Worm (Caenorhabditis elegans) whole organism, L3 larva: ENCODE results near the gene clec-78.
A peak's percentile ranks its signal among the peaks of the same experiment; 100 is the strongest.

Experiments used
- R02D3.7 ChIP-seq: fragments of 150-350 bp; optimal IDR thresholded peaks from 2 replicates; lab custom pipeline; 2014; ENCODE audit warnings: missing biosample characterization, missing genetic modification characterization
- ZK546.5 ChIP-seq: sonication (generic microtip); optimal IDR thresholded peaks from 2 replicates; lab custom pipeline; 2017; ENCODE audit warnings: missing biosample characterization, missing genetic modification characterization
- aly-2 ChIP-seq: fragments of 150-350 bp; optimal IDR thresholded peaks from 2 replicates; lab custom pipeline; 2014; ENCODE audit warnings: missing biosample characterization, missing genetic modification characterization
- ama-1 ChIP-seq: fragments of 150-350 bp; optimal IDR thresholded peaks from 2 replicates; lab custom pipeline; 2018
- ceh-16 ChIP-seq: sonication (generic microtip); optimal IDR thresholded peaks from 2 replicates; lab custom pipeline; 2017; ENCODE audit warnings: missing biosample characterization, missing genetic modification characterization
- ceh-82 ChIP-seq: fragments of 150-350 bp; optimal IDR thresholded peaks from 2 replicates; lab custom pipeline; 2014; ENCODE audit warnings: missing biosample characterization, missing genetic modification characterization
- daf-12 ChIP-seq: fragments of 150-350 bp; optimal IDR thresholded peaks from 2 replicates; lab custom pipeline; 2014; ENCODE audit warnings: missing biosample characterization, missing genetic modification reagents, missing genetic modification characterization
- egl-27 ChIP-seq: sonication (generic microtip); optimal IDR thresholded peaks from 4 replicates; lab custom pipeline; 2017; ENCODE audit warnings: missing biosample characterization, missing genetic modification reagents, missing genetic modification characterization
- egl-5 ChIP-seq: fragments of 150-350 bp; optimal IDR thresholded peaks from 2 replicates; lab custom pipeline; 2017; ENCODE audit warnings: missing biosample characterization, missing genetic modification reagents, missing genetic modification characterization, inconsistent platforms
- elt-1 ChIP-seq: fragments of 150-350 bp; optimal IDR thresholded peaks from 2 replicates; lab custom pipeline; 2014; ENCODE audit warnings: missing biosample characterization, missing genetic modification characterization
- elt-2 ChIP-seq: sonication (generic microtip); optimal IDR thresholded peaks from 2 replicates; lab custom pipeline; 2016; ENCODE audit warnings: missing genetic modification reagents, mild to moderate bottlenecking, missing genetic modification characterization, missing compliant biosample characterization
- elt-3 ChIP-seq, 3 experiments: fragments of 150-350 bp in 1 of 3; sonication (generic microtip) in 2 of 3; optimal IDR thresholded peaks; 2 replicates in 2 of 3; 4 replicates in 1 of 3; lab custom pipeline; 2014 to 2017; ENCODE audit warnings: missing biosample characterization in 3 of 3, missing genetic modification characterization in 3 of 3
- eor-1 ChIP-seq, 2 experiments: fragments of 150-350 bp; optimal IDR thresholded peaks; 2 replicates each; lab custom pipeline; 2014 to 2018; ENCODE audit warnings: missing biosample characterization in 2 of 2, missing genetic modification characterization in 2 of 2
- fkh-10 ChIP-seq: sonication (generic microtip); optimal IDR thresholded peaks from 2 replicates; lab custom pipeline; 2017; ENCODE audit warnings: missing biosample characterization, missing genetic modification reagents, missing genetic modification characterization
- fos-1 ChIP-seq: fragments of 150-350 bp; optimal IDR thresholded peaks from 2 replicates; lab custom pipeline; 2014; ENCODE audit warnings: missing biosample characterization, missing genetic modification characterization
- jun-1 ChIP-seq: fragments of 150-350 bp; optimal IDR thresholded peaks from 2 replicates; lab custom pipeline; 2014; ENCODE audit warnings: missing biosample characterization, missing genetic modification reagents, missing genetic modification characterization
- lin-15B ChIP-seq: fragments of 150-350 bp; optimal IDR thresholded peaks from 2 replicates; lab custom pipeline; 2014; ENCODE audit warnings: missing biosample characterization, missing genetic modification characterization
- lin-39 ChIP-seq: fragments of 150-350 bp; optimal IDR thresholded peaks from 2 replicates; lab custom pipeline; 2018; ENCODE audit warnings: missing biosample characterization, missing genetic modification reagents, missing genetic modification characterization
- lsy-12 ChIP-seq: sonication (generic microtip); optimal IDR thresholded peaks from 2 replicates; lab custom pipeline; 2016; ENCODE audit warnings: mild to moderate bottlenecking, missing genetic modification characterization, missing compliant biosample characterization
- mdl-1 ChIP-seq: fragments of 150-350 bp; optimal IDR thresholded peaks from 2 replicates; lab custom pipeline; 2014; ENCODE audit warnings: missing biosample characterization, missing genetic modification characterization
- mml-1 ChIP-seq: fragments of 150-350 bp; sonication (generic microtip); optimal IDR thresholded peaks from 3 replicates; lab custom pipeline; 2014; ENCODE audit warnings: missing biosample characterization, missing genetic modification characterization
- nfya-1 ChIP-seq: sonication (generic microtip); optimal IDR thresholded peaks from 2 replicates; lab custom pipeline; 2017; ENCODE audit warnings: missing genetic modification characterization, mild to moderate bottlenecking, missing compliant biosample characterization, antibody characterized with exemption, moderate library complexity; ENCODE audit not compliant: insufficient read depth
- nhr-11 ChIP-seq: fragments of 150-350 bp; optimal IDR thresholded peaks from 2 replicates; lab custom pipeline; 2014; ENCODE audit warnings: missing biosample characterization, missing genetic modification characterization
- nhr-12 ChIP-seq: fragments of 150-350 bp; optimal IDR thresholded peaks from 2 replicates; lab custom pipeline; 2014; ENCODE audit warnings: missing biosample characterization, missing genetic modification characterization
- nhr-237 ChIP-seq: fragments of 150-350 bp; optimal IDR thresholded peaks from 2 replicates; lab custom pipeline; 2014; ENCODE audit warnings: missing biosample characterization, missing genetic modification characterization
- nhr-25 ChIP-seq: sonication (generic microtip); optimal IDR thresholded peaks from 2 replicates; lab custom pipeline; 2017; ENCODE audit warnings: missing biosample characterization, missing genetic modification characterization
- nhr-28 ChIP-seq: fragments of 150-350 bp; optimal IDR thresholded peaks from 2 replicates; lab custom pipeline; 2014; ENCODE audit warnings: missing biosample characterization, missing genetic modification characterization
- nhr-43 ChIP-seq: sonication (generic microtip); optimal IDR thresholded peaks from 2 replicates; lab custom pipeline; 2016; ENCODE audit warnings: mild to moderate bottlenecking, missing genetic modification characterization, missing compliant biosample characterization; ENCODE audit not compliant: poor library complexity, severe bottlenecking
- nhr-67 ChIP-seq: fragments of 150-350 bp; optimal IDR thresholded peaks from 2 replicates; lab custom pipeline; 2014; ENCODE audit warnings: missing biosample characterization, missing genetic modification characterization
- nhr-76 ChIP-seq: fragments of 150-350 bp; sonication (generic microtip); optimal IDR thresholded peaks from 5 replicates; lab custom pipeline; 2014; ENCODE audit warnings: missing biosample characterization, missing genetic modification characterization
- nhr-77 ChIP-seq: fragments of 150-350 bp; optimal IDR thresholded peaks from 2 replicates; lab custom pipeline; 2014; ENCODE audit warnings: missing biosample characterization, missing genetic modification characterization
- pha-4 ChIP-seq: fragments of 150-350 bp; optimal IDR thresholded peaks from 2 replicates; lab custom pipeline; 2014; ENCODE audit warnings: missing biosample characterization, missing genetic modification reagents, missing genetic modification characterization
- pqm-1 ChIP-seq: fragments of 150-350 bp; optimal IDR thresholded peaks from 2 replicates; lab custom pipeline; 2017; ENCODE audit warnings: missing biosample characterization, missing genetic modification characterization, inconsistent platforms
- sea-2 ChIP-seq: fragments of 150-350 bp; sonication (generic microtip); optimal IDR thresholded peaks from 4 replicates; lab custom pipeline; 2014; ENCODE audit warnings: missing biosample characterization, missing genetic modification reagents, missing genetic modification characterization
- skn-1 ChIP-seq: fragments of 150-350 bp; optimal IDR thresholded peaks from 2 replicates; lab custom pipeline; 2014; ENCODE audit warnings: missing biosample characterization, missing genetic modification characterization
- snpc-4 ChIP-seq: fragments of 150-350 bp; optimal IDR thresholded peaks from 2 replicates; lab custom pipeline; 2014; ENCODE audit warnings: missing biosample characterization, missing genetic modification characterization
- tbx-2 ChIP-seq: sonication (generic microtip); optimal IDR thresholded peaks from 2 replicates; lab custom pipeline; 2016; ENCODE audit warnings: mild to moderate bottlenecking, missing genetic modification characterization, missing compliant biosample characterization
- unc-39 ChIP-seq: sonication (generic microtip); optimal IDR thresholded peaks from 4 replicates; lab custom pipeline; 2017; ENCODE audit warnings: missing biosample characterization, missing genetic modification characterization
- unc-62 ChIP-seq: fragments of 150-350 bp; sonication (generic microtip); optimal IDR thresholded peaks from 4 replicates; lab custom pipeline; 2014; ENCODE audit warnings: missing biosample characterization, missing genetic modification reagents, missing genetic modification characterization
- zag-1 ChIP-seq: fragments of 150-350 bp; optimal IDR thresholded peaks from 2 replicates; lab custom pipeline; 2014; ENCODE audit warnings: missing biosample characterization, missing genetic modification characterization
- ztf-11 ChIP-seq: fragments of 150-350 bp; optimal IDR thresholded peaks from 2 replicates; lab custom pipeline; 2014; ENCODE audit warnings: missing biosample characterization, missing genetic modification characterization
- ztf-4 ChIP-seq: fragments of 150-350 bp; optimal IDR thresholded peaks from 2 replicates; lab custom pipeline; 2014; ENCODE audit warnings: missing biosample characterization, missing genetic modification characterization

Gene clec-78

DNA sequence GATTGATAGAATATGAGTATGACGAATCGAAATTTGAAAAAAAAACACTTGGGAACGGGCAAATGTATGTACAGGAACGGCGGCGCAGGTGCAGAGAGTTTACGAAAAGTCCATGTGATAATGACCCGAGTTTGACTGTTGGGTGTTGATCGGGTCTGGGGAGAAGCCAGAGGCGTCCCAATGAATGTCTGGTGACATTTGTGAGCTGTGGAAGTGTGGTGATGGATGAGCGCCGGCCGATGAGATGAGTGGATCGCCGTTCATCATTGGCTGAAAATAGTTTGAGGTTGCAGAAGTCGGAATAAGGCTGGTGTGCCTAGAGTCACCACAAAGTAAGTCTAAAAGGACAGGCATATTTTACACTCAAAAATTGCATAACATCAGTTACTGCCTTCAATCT lies 26.8 kb downstream of the clec-78 start:
- no peak for TF ChIP-seq lin-15B (tag; lab: Kevin White, UChicago)
- no peak for TF ChIP-seq ceh-16 (tag; lab: Kevin White, UChicago)
- TF ChIP-seq nhr-28 (tag; lab: Kevin White, UChicago): no peak
- TF ChIP-seq lin-39 (tag; lab: Kevin White, UChicago): no peak
- no peak for TF ChIP-seq egl-5 (tag; lab: Kevin White, UChicago)
- no peak for TF ChIP-seq fkh-10 (GFP tag; lab: Kevin White, UChicago)
- no peak for TF ChIP-seq ama-1 (lab: Kevin White, UChicago)
- TF ChIP-seq elt-1 (tag; lab: Kevin White, UChicago): no peak
- no peak for TF ChIP-seq nhr-25
- no peak for TF ChIP-seq nhr-67
- no peak for TF ChIP-seq nfya-1 (tag; lab: Kevin White, UChicago)
- no peak for TF ChIP-seq elt-2 (tag; lab: Kevin White, UChicago)
- TF ChIP-seq nhr-11 (tag; lab: Kevin White, UChicago): no peak
- no peak for TF ChIP-seq nhr-77
- TF ChIP-seq, all 47 proteins: peak for 0

DNA sequence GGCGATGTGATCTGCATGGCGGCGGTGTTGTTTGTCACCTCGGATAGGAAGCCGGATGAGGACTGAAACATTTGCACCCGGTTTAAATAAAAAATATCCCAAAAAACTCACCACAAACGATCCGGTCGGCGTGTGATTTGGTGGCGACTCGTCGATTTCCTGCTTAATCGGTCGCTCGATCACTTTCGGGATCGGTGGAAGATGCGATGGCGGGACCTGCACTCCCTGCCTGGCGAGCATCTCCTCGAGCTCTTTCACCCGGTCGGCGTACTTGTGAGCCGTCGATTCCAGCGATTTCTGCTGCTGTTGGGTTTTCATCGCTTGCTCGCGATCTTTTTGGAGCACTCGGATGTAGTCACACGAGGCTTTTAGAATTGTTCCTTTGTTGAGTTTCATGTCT lies 27.8 kb downstream of the clec-78 start:
- TF ChIP-seq unc-39 (tag; lab: Kevin White, UChicago): no peak
- TF ChIP-seq fos-1 (tag; lab: Kevin White, UChicago): no peak
- no peak for TF ChIP-seq lsy-12 (tag; lab: Kevin White, UChicago)
- no peak for TF ChIP-seq mml-1 (tag; lab: Kevin White, UChicago)
- TF ChIP-seq nhr-43: no peak

- TF ChIP-seq nhr-11 (tag; lab: Kevin White, UChicago) (no peak), ama-1 (lab: Kevin White, UChicago) (peak; percentile 11), fos-1 (tag; lab: Kevin White, UChicago) (no peak), unc-62 (GFP tag; lab: Kevin White, UChicago) (no peak), zag-1 (tag; lab: Kevin White, UChicago) (no peak), pqm-1 (no peak), R02D3.7 (tag; lab: Kevin White, UChicago) (no peak), fkh-10 (GFP tag; lab: Kevin White, UChicago) (no peak), elt-3 (tag; optimal IDR thresholded peaks at IDR 0.05; lab: Kevin White, UChicago) (no peak), ceh-82 (no peak), elt-2 (tag; lab: Kevin White, UChicago) (peak; percentile 47), sea-2 (GFP tag; lab: Kevin White, UChicago) (no peak), lin-39 (tag; lab: Kevin White, UChicago) (no peak), mdl-1 (tag; lab: Kevin White, UChicago) (no peak), ZK546.5 (tag; lab: Kevin White, UChicago) (no peak), egl-5 (tag; lab: Kevin White, UChicago) (peak; percentile 33), eor-1 (tag; optimal IDR thresholded peaks at IDR 0.05; lab: Kevin White, UChicago) (no peak)
Measured at ce11 chrIV:4018692-4019387, 29.9 kb downstream of the clec-78 start.

DNA sequence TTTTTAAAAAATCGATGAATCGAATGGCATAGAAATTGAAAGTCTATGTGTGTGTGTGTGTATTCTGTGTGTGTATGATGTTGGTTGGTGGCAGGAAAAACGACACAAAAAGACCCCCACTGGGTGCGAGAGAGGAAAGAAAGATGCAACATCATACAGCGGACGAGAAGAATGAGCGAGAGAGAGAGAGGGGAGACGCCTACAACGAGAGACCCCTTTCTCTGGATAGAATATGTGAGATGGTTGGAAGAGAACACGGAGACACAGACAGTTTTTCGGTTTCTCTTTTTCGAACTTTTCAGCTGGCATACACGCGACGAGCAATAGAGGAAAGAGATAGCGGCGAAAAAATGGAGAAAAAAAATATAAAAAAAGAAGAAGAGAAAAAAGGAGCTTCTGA lies 30.9 kb downstream of the clec-78 start:
- TF ChIP-seq mdl-1 (tag; lab: Kevin White, UChicago): peak; percentile 74
- no peak for TF ChIP-seq nhr-237 (tag; lab: Kevin White, UChicago)
- TF ChIP-seq lsy-12 (tag; lab: Kevin White, UChicago): no peak
- TF ChIP-seq nhr-76 (tag; lab: Kevin White, UChicago): peak; percentile 7
- TF ChIP-seq ama-1 (lab: Kevin White, UChicago): peak; percentile 55
- peak; percentile 91 for TF ChIP-seq pha-4
- no peak for TF ChIP-seq skn-1 (tag; lab: Kevin White, UChicago)
- TF ChIP-seq unc-39 (tag; lab: Kevin White, UChicago): no peak
- TF ChIP-seq ztf-4 (tag; lab: Kevin White, UChicago): no peak
- TF ChIP-seq zag-1 (tag; lab: Kevin White, UChicago): no peak
- peak; percentile 23 for TF ChIP-seq tbx-2 (tag; lab: Kevin White, UChicago)
- no peak for TF ChIP-seq unc-62 (GFP tag; lab: Kevin White, UChicago)
- TF ChIP-seq eor-1 (tag; optimal IDR thresholded peaks at IDR 0.05; lab: Kevin White, UChicago): no peak
- TF ChIP-seq R02D3.7 (tag; lab: Kevin White, UChicago): no peak
- no peak for TF ChIP-seq egl-27 (tag; lab: Kevin White, UChicago)
- peak; percentile 43 for TF ChIP-seq nhr-25
- TF ChIP-seq elt-2 (tag; lab: Kevin White, UChicago): peak; percentile 69
- TF ChIP-seq ztf-11 (tag; lab: Kevin White, UChicago): no peak
- TF ChIP-seq snpc-4 (tag; lab: Kevin White, UChicago): peak; percentile 43
- no peak for TF ChIP-seq nhr-12
- TF ChIP-seq jun-1 (tag; lab: Kevin White, UChicago): peak; percentile 52
- no peak for TF ChIP-seq aly-2 (tag; lab: Kevin White, UChicago)
- no peak for TF ChIP-seq ZK546.5 (tag; lab: Kevin White, UChicago)
- no peak for TF ChIP-seq sea-2 (GFP tag; lab: Kevin White, UChicago)
- no peak for TF ChIP-seq elt-1 (tag; lab: Kevin White, UChicago)
- TF ChIP-seq nhr-77: no peak
- no peak for TF ChIP-seq fkh-10 (GFP tag; lab: Kevin White, UChicago)
- TF ChIP-seq elt-3 (tag; optimal IDR thresholded peaks at IDR 0.05; lab: Kevin White, UChicago): no peak
- no peak for TF ChIP-seq ceh-16 (tag; lab: Kevin White, UChicago)
- TF ChIP-seq nhr-28 (tag; lab: Kevin White, UChicago): no peak
- TF ChIP-seq daf-12: no peak
- peak; percentile 30 for TF ChIP-seq pqm-1
- no peak for TF ChIP-seq fos-1 (tag; lab: Kevin White, UChicago)
- TF ChIP-seq ceh-82: no peak
- no peak for TF ChIP-seq nhr-67
